Fruit fly (Drosophila melanogaster) whole organism, adult: ENCODE data around the gene Gclm.

ENCODE experiments used
- CG11617 ChIP-seq: fragments of 200-800 bp; sonication (Bioruptor generic); optimal IDR thresholded peaks from 2 replicates; lab custom pipeline; 2017; ENCODE audit warnings: mild to moderate bottlenecking, missing biosample characterization, missing genetic modification reagents, missing genetic modification characterization
- CG12768 ChIP-seq: fragments of 200-800 bp; sonication (Bioruptor generic); optimal IDR thresholded peaks from 2 replicates; lab custom pipeline; 2017; ENCODE audit warnings: missing biosample characterization, missing genetic modification characterization, mild to moderate bottlenecking, moderate library complexity, missing genetic modification reagents
- CG14711 ChIP-seq: fragments of 200-800 bp; sonication (Bioruptor generic); optimal IDR thresholded peaks from 2 replicates; lab custom pipeline; 2018; ENCODE audit warnings: missing biosample characterization, mild to moderate bottlenecking, missing genetic modification characterization, moderate library complexity
- CG1620 ChIP-seq: fragments of 200-800 bp; sonication (Bioruptor generic); optimal IDR thresholded peaks from 2 replicates; lab custom pipeline; 2016; ENCODE audit warnings: missing biosample characterization, missing genetic modification characterization
- CG33017 ChIP-seq: fragments of 200-800 bp; sonication (Bioruptor generic); optimal IDR thresholded peaks from 2 replicates; lab custom pipeline; 2018; ENCODE audit warnings: missing biosample characterization, mild to moderate bottlenecking, missing genetic modification characterization, moderate library complexity
- CG5204 ChIP-seq: fragments of 200-800 bp; sonication (Bioruptor generic); optimal IDR thresholded peaks from 2 replicates; lab custom pipeline; 2016; ENCODE audit warnings: missing biosample characterization, missing genetic modification characterization
- CG7045 ChIP-seq: fragments of 200-800 bp; sonication (Bioruptor generic); optimal IDR thresholded peaks from 2 replicates; lab custom pipeline; 2017; ENCODE audit warnings: missing biosample characterization, mild to moderate bottlenecking, missing genetic modification characterization
- CG7101 ChIP-seq: fragments of 200-800 bp; sonication (Bioruptor generic); optimal IDR thresholded peaks from 2 replicates; lab custom pipeline; 2018; ENCODE audit warnings: missing biosample characterization, mild to moderate bottlenecking, missing genetic modification characterization, moderate library complexity
- Clk ChIP-seq: fragments of 200-800 bp; sonication (Bioruptor generic); optimal IDR thresholded peaks from 2 replicates; lab custom pipeline; 2017; ENCODE audit warnings: missing biosample characterization, missing genetic modification characterization
- Crg-1 ChIP-seq: fragments of 200-800 bp; sonication (Bioruptor generic); optimal IDR thresholded peaks from 2 replicates; lab custom pipeline; 2016; ENCODE audit warnings: missing biosample characterization, missing genetic modification characterization
- Hr96 ChIP-seq: fragments of 200-800 bp; sonication (Bioruptor generic); optimal IDR thresholded peaks from 2 replicates; lab custom pipeline; 2016; ENCODE audit warnings: missing biosample characterization, missing genetic modification characterization
- Mnt ChIP-seq: fragments of 200-800 bp; sonication (Bioruptor generic); optimal IDR thresholded peaks from 2 replicates; lab custom pipeline; 2016; ENCODE audit warnings: missing biosample characterization, mild to moderate bottlenecking, missing genetic modification characterization
- bab1 ChIP-seq: fragments of 200-800 bp; sonication (Bioruptor generic); optimal IDR thresholded peaks from 3 replicates; lab custom pipeline; 2019; ENCODE audit warnings: missing biosample characterization, mild to moderate bottlenecking, missing genetic modification characterization, moderate library complexity
- cic ChIP-seq: fragments of 200-800 bp; sonication (Bioruptor generic); optimal IDR thresholded peaks from 2 replicates; lab custom pipeline; 2017; ENCODE audit warnings: missing biosample characterization, mild to moderate bottlenecking, missing genetic modification characterization, moderate library complexity
- cnc ChIP-seq, 2 experiments: fragments of >200 bp; optimal IDR thresholded peaks; 2 replicates each; lab custom pipeline; 2017
- kay ChIP-seq: fragments of 200-800 bp; sonication (Bioruptor generic); peaks from one replicate; lab custom pipeline; 2016; ENCODE audit warnings: missing biosample characterization, missing genetic modification characterization, borderline replicate concordance
- ovo ChIP-seq: fragments of 200-800 bp; sonication (Bioruptor generic); optimal IDR thresholded peaks from 2 replicates; lab custom pipeline; 2016; ENCODE audit warnings: missing biosample characterization, missing genetic modification characterization
- pad ChIP-seq: fragments of 200-800 bp; sonication (Bioruptor generic); optimal IDR thresholded peaks from 3 replicates; lab custom pipeline; 2017; ENCODE audit warnings: missing biosample characterization, missing genetic modification characterization, mild to moderate bottlenecking, moderate library complexity, missing genetic modification reagents
- tj ChIP-seq: fragments of 200-800 bp; sonication (Bioruptor generic); optimal IDR thresholded peaks from 3 replicates; lab custom pipeline; 2017; ENCODE audit warnings: missing biosample characterization, mild to moderate bottlenecking, missing genetic modification characterization, moderate library complexity
- toe ChIP-seq: fragments of 200-800 bp; sonication (Bioruptor generic); optimal IDR thresholded peaks from 2 replicates; lab custom pipeline; 2016; ENCODE audit warnings: missing biosample characterization, missing genetic modification characterization

The Gclm gene

DNA sequence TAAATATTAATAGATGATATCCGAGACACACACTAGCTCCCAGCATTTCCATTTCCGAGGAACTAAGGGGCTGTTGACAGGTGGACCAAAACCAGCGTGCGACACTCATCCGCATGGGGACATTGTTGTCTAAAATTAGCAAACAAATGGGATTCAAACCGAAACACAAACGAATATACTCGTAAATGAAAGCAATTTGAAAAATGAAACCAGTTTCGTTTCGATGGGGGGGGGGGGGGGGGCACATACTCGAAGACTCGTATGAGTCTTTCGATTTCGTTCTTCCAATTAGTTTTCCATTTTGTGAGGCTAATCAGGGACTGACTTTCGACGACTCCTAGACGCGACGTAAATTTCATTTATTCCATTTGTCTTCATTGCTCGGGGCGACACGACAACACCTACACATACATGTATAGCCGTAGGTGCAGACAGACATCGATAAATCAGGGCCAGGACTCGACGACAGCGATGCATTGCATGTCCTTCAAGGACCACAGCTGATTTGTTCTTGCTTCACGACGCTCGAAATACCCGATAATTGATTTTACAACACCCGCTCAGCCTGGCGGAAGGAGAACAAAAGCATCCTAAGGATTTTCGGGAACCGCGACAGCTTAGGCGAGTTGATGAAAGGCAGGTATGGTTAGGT lies 13.5 kb downstream of the Gclm start:
- TF ChIP-seq toe (GFP tag; lab: Kevin White, UChicago) (no peak), ovo (GFP tag; lab: Kevin White, UChicago) (no peak), cic (no peak), CG7045 (GFP tag; lab: Kevin White, UChicago) (no peak), cnc (optimal IDR thresholded peaks at IDR 0.05; lab: Kevin White, UChicago) (no peak), bab1 (GFP tag; lab: Kevin White, UChicago) (no peak), Crg-1 (GFP tag; lab: Kevin White, UChicago) (no peak), CG12768 (GFP tag; lab: Kevin White, UChicago) (no peak), kay (GFP tag; lab: Kevin White, UChicago) (no peak), CG5204 (GFP tag; lab: Kevin White, UChicago) (no peak), CG33017 (tag; lab: Kevin White, UChicago) (no peak), CG11617 (GFP tag; lab: Kevin White, UChicago) (no peak), Hr96 (GFP tag; lab: Kevin White, UChicago) (no peak), CG7101 (tag; lab: Kevin White, UChicago) (no peak)

DNA sequence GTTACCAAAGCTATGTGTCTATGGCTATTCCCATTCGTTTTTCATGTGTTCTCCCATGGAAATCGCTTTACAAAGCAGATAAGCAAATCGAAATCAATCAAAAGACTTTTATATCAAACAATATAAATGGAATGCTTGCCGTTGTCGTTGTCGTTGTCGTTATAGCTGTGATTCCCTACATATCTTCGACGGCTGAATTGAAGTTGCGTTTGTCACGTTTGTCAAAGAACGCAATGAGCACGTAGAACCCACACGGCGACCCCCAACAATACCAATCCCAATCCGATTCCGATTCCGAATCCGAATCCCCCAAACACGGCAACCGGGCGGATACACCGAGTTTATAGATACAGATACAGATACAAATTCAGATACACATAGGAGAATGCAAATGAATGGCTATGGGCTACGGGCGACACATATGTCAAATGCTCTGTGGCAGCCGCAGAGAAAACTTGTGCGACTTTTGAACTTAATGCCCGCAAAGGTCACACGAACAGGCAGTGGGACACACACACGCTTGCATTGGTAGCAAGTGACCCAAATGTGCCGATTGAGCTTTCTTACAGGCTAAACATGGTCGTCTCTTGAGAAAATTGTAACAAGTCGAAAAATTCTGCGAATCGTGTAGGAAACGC lies 16.4 kb downstream of the Gclm start:
- no peak for TF ChIP-seq CG11617 (GFP tag; lab: Kevin White, UChicago)
- TF ChIP-seq toe (GFP tag; lab: Kevin White, UChicago), result no peak
- TF ChIP-seq Mnt, result no peak
- no peak for TF ChIP-seq CG7101 (tag; lab: Kevin White, UChicago)
- TF ChIP-seq kay (GFP tag; lab: Kevin White, UChicago), result no peak
- no peak for TF ChIP-seq CG1620 (GFP tag; lab: Kevin White, UChicago)
- TF ChIP-seq bab1 (GFP tag; lab: Kevin White, UChicago), result no peak
- no peak for TF ChIP-seq cic
- no peak for TF ChIP-seq Clk (GFP tag; lab: Kevin White, UChicago)
- TF ChIP-seq Hr96 (GFP tag; lab: Kevin White, UChicago), result no peak
- TF ChIP-seq cnc (optimal IDR thresholded peaks at IDR 0.05; lab: Kevin White, UChicago), result no peak
- TF ChIP-seq pad (GFP tag; lab: Kevin White, UChicago), result no peak
- TF ChIP-seq ovo (GFP tag; lab: Kevin White, UChicago), result no peak

DNA sequence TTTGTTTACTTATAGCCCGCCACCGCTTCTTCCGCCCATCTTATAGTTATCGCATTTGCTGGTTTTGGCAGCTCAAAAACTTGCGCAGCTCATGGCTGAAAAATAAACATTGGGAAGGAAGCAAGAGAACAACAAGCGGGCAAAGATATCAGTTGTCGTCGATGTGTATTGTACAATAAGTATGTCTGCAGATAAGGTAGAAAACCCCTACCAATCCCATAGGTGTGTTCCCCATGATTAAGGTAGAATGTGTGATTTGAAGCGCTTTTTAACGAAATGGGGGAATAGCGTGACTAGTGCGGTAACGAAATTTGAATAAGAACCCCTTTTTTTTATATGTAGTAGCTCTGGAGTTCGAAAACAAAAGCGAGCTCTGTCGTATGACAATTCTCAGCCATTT lies 17.2 kb downstream of the Gclm start:
- TF ChIP-seq cic, result peak; percentile 13
- no peak for TF ChIP-seq cnc (optimal IDR thresholded peaks at IDR 0.05; lab: Kevin White, UChicago)
- TF ChIP-seq Crg-1 (GFP tag; lab: Kevin White, UChicago), result no peak
- no peak for TF ChIP-seq tj (GFP tag; lab: Kevin White, UChicago)
- no peak for TF ChIP-seq kay (GFP tag; lab: Kevin White, UChicago)
- no peak for TF ChIP-seq CG7045 (GFP tag; lab: Kevin White, UChicago)
- TF ChIP-seq CG11617 (GFP tag; lab: Kevin White, UChicago), result no peak
- peak; percentile 21 for TF ChIP-seq CG12768 (GFP tag; lab: Kevin White, UChicago)
- TF ChIP-seq ovo (GFP tag; lab: Kevin White, UChicago), result no peak
- TF ChIP-seq Clk (GFP tag; lab: Kevin White, UChicago), result no peak
- TF ChIP-seq Mnt, result no peak
- no peak for TF ChIP-seq toe (GFP tag; lab: Kevin White, UChicago)
- no peak for TF ChIP-seq CG7101 (tag; lab: Kevin White, UChicago)

DNA sequence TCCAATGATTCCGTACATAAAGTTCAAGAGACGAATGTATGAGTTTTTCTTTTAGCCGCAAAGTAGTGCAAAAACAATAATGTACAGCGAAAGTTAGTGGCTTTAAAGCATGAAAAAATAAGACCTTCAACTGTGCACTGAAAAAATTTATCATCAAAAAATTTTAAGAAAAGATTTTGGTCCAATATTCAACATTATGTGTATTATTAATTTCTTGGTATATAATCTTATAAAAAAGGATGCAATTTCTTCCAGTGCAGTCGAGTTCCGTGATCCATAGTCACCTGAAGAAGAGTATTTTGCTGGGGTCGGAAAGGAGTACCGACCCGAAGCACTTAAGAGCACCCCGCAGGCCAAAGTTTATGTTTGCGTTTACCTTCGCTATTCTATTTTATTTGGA lies 17.7 kb downstream of the Gclm start:
- TF ChIP-seq kay (GFP tag; lab: Kevin White, UChicago) (no peak), CG14711 (tag; lab: Kevin White, UChicago) (no peak), ovo (GFP tag; lab: Kevin White, UChicago) (no peak), pad (GFP tag; lab: Kevin White, UChicago) (no peak), Mnt (no peak), CG12768 (GFP tag; lab: Kevin White, UChicago) (no peak), cic (no peak), cnc (optimal IDR thresholded peaks at IDR 0.05; lab: Kevin White, UChicago) (no peak), CG1620 (GFP tag; lab: Kevin White, UChicago) (no peak), tj (GFP tag; lab: Kevin White, UChicago) (no peak), CG5204 (GFP tag; lab: Kevin White, UChicago) (no peak), Hr96 (GFP tag; lab: Kevin White, UChicago) (no peak), CG11617 (GFP tag; lab: Kevin White, UChicago) (no peak)

dm6 chr3R:22667959-22668316 lies 18.4 kb downstream of the Gclm start:
- TF ChIP-seq tj (GFP tag; lab: Kevin White, UChicago) (peak; percentile 95), toe (GFP tag; lab: Kevin White, UChicago) (no peak)

dm6 chr3R:22667284-22667958 lies 18.9 kb downstream of the Gclm start:
- peak; percentile 48 for TF ChIP-seq Crg-1 (GFP tag; lab: Kevin White, UChicago)
- peak; percentile 74 for TF ChIP-seq CG7101 (tag; lab: Kevin White, UChicago)
- TF ChIP-seq cnc (optimal IDR thresholded peaks at IDR 0.05; lab: Kevin White, UChicago), result no peak
- TF ChIP-seq CG12768 (GFP tag; lab: Kevin White, UChicago), result peak; percentile 72
- peak; percentile 41 for TF ChIP-seq CG33017 (tag; lab: Kevin White, UChicago)
- no peak for TF ChIP-seq tj (GFP tag; lab: Kevin White, UChicago)
- no peak for TF ChIP-seq cic
- peak; percentile 92 for TF ChIP-seq bab1 (GFP tag; lab: Kevin White, UChicago)
- TF ChIP-seq CG7045 (GFP tag; lab: Kevin White, UChicago), result peak; percentile 84
- TF ChIP-seq CG5204 (GFP tag; lab: Kevin White, UChicago), result peak; percentile 61
- TF ChIP-seq Hr96 (GFP tag; lab: Kevin White, UChicago), result peak; percentile 69
- TF ChIP-seq ovo (GFP tag; lab: Kevin White, UChicago), result no peak
- TF ChIP-seq kay (GFP tag; lab: Kevin White, UChicago), result no peak
- peak; percentile 60 for TF ChIP-seq CG11617 (GFP tag; lab: Kevin White, UChicago)
- TF ChIP-seq toe (GFP tag; lab: Kevin White, UChicago), result peak; percentile 54
- peak; percentile 15 for TF ChIP-seq Clk (GFP tag; lab: Kevin White, UChicago)
- peak; percentile 12 for TF ChIP-seq CG1620 (GFP tag; lab: Kevin White, UChicago)
- TF ChIP-seq CG14711 (tag; lab: Kevin White, UChicago), result peak; percentile 84
- peak; percentile 5 for TF ChIP-seq Mnt
- TF ChIP-seq pad (GFP tag; lab: Kevin White, UChicago), result peak; percentile 76
